Worm (Caenorhabditis elegans) whole organism, L4 larva: Measurements from ENCODE around the gene cpna-3.

ENCODE experiments used
- T20F7.1 ChIP-seq: fragments of 200-800 bp; sonication (Bioruptor generic); optimal IDR thresholded peaks from 2 replicates; lab custom pipeline; 2018; ENCODE audit warnings: mild to moderate bottlenecking, missing genetic modification characterization, missing compliant biosample characterization
- T26A8.4 ChIP-seq: fragments of 200-800 bp; sonication (Bioruptor generic); IDR thresholded peaks from 2 replicates; pipeline ENCODE4 v1.3.6; 2022; ENCODE audit warnings: missing genetic modification characterization, missing compliant biosample characterization
- Y105C5A.15 ChIP-seq: fragments of 200-800 bp; sonication (Bioruptor generic); IDR thresholded peaks from 2 replicates; pipeline ENCODE4 v1.3.6; 2022; ENCODE audit warnings: missing genetic modification characterization, missing compliant biosample characterization
- Y48G9A.11 ChIP-seq: fragments of 200-800 bp; sonication (Bioruptor generic); IDR thresholded peaks from 2 replicates; pipeline ENCODE4 v1.3.6; 2022; ENCODE audit warnings: missing genetic modification reagents, missing genetic modification characterization, missing compliant biosample characterization
- aha-1 ChIP-seq: fragments of 150-350 bp; peaks from one replicate; lab custom pipeline; 2014; ENCODE audit warnings: missing biosample characterization, missing genetic modification characterization
- ama-1 ChIP-seq: fragments of 150-350 bp; optimal IDR thresholded peaks from 2 replicates; lab custom pipeline; 2014; ENCODE audit warnings: inconsistent platforms, mixed read lengths
- attf-4 ChIP-seq: sonication (generic microtip); optimal IDR thresholded peaks from 3 replicates; lab custom pipeline; 2017; ENCODE audit warnings: missing biosample characterization, missing genetic modification characterization
- ceh-20 ChIP-seq: fragments of 200-800 bp; sonication (Bioruptor generic); IDR thresholded peaks from 2 replicates; pipeline ENCODE4 v1.3.6; 2022; ENCODE audit warnings: missing genetic modification reagents, missing genetic modification characterization, missing compliant biosample characterization
- ceh-28 ChIP-seq: fragments of 150-350 bp; optimal IDR thresholded peaks from 2 replicates; lab custom pipeline; 2014; ENCODE audit warnings: missing biosample characterization, missing genetic modification reagents, missing genetic modification characterization
- ceh-82 ChIP-seq: sonication (generic microtip); optimal IDR thresholded peaks from 2 replicates; lab custom pipeline; 2017; ENCODE audit warnings: missing biosample characterization, missing genetic modification characterization
- cey-2 ChIP-seq: sonication (generic microtip); optimal IDR thresholded peaks from 3 replicates; lab custom pipeline; 2017; ENCODE audit warnings: missing genetic modification characterization, mild to moderate bottlenecking, missing compliant biosample characterization, antibody characterized with exemption, borderline replicate concordance; ENCODE audit not compliant: insufficient read depth
- daf-12 ChIP-seq: fragments of 150-350 bp; optimal IDR thresholded peaks from 2 replicates; lab custom pipeline; 2014; ENCODE audit warnings: missing biosample characterization, missing genetic modification reagents, missing genetic modification characterization
- daf-16 ChIP-seq, 3 experiments: sonication (generic microtip); optimal IDR thresholded peaks; 2 replicates each; lab custom pipeline; 2016 to 2017; ENCODE audit warnings: missing genetic modification characterization in 3 of 3, missing genetic modification reagents in 3 of 3, mild to moderate bottlenecking in 2 of 3, missing compliant biosample characterization in 2 of 3, missing biosample characterization in 1 of 3, moderate library complexity in 1 of 3
- daf-19 ChIP-seq: fragments of 200-800 bp; sonication (Bioruptor generic); conservative IDR thresholded peaks from 2 replicates; pipeline ENCODE4 v1.3.6; 2022; ENCODE audit warnings: missing genetic modification characterization, missing compliant biosample characterization
- dmd-6 ChIP-seq: fragments of 200-800 bp; sonication (Bioruptor generic); IDR thresholded peaks from 2 replicates; pipeline ENCODE4 v1.3.6; 2022; ENCODE audit warnings: missing genetic modification reagents, missing genetic modification characterization, missing compliant biosample characterization
- dmd-8 ChIP-seq: fragments of 200-800 bp; sonication (Bioruptor generic); IDR thresholded peaks from 2 replicates; pipeline ENCODE4 v1.3.6; 2022; ENCODE audit warnings: missing genetic modification characterization, missing compliant biosample characterization
- dmd-9 ChIP-seq: fragments of 200-800 bp; sonication (Bioruptor generic); IDR thresholded peaks from 2 replicates; pipeline ENCODE4 v1.3.6; 2022; ENCODE audit warnings: missing genetic modification reagents, missing genetic modification characterization, missing compliant biosample characterization
- duxl-1 ChIP-seq: sonication (generic microtip); optimal IDR thresholded peaks from 2 replicates; lab custom pipeline; 2016; ENCODE audit warnings: mild to moderate bottlenecking, missing genetic modification characterization, moderate library complexity, missing compliant biosample characterization; ENCODE audit not compliant: poor library complexity
- dve-1 ChIP-seq: sonication (generic microtip); optimal IDR thresholded peaks from 2 replicates; lab custom pipeline; 2017; ENCODE audit warnings: antibody characterized with exemption, mild to moderate bottlenecking, missing genetic modification characterization, missing compliant biosample characterization; ENCODE audit not compliant: insufficient read depth
- egl-27 ChIP-seq: sonication (generic microtip); optimal IDR thresholded peaks from 3 replicates; lab custom pipeline; 2017; ENCODE audit warnings: missing biosample characterization, missing genetic modification reagents, missing genetic modification characterization
- fos-1 ChIP-seq: fragments of 150-350 bp; optimal IDR thresholded peaks from 2 replicates; lab custom pipeline; 2014; ENCODE audit warnings: missing biosample characterization, missing genetic modification characterization
- hlh-11 ChIP-seq: fragments of 200-800 bp; sonication (Bioruptor generic); optimal IDR thresholded peaks from 2 replicates; lab custom pipeline; 2018; ENCODE audit warnings: mild to moderate bottlenecking, missing genetic modification characterization, missing compliant biosample characterization
- hmg-1.1 ChIP-seq: fragments of 200-800 bp; sonication (Bioruptor generic); IDR thresholded peaks from 2 replicates; pipeline ENCODE4 v1.3.6; 2022; ENCODE audit warnings: missing genetic modification reagents, missing genetic modification characterization, missing compliant biosample characterization
- jun-1 ChIP-seq: fragments of 150-350 bp; optimal IDR thresholded peaks from 2 replicates; lab custom pipeline; 2014; ENCODE audit warnings: missing biosample characterization, missing genetic modification reagents, missing genetic modification characterization
- lim-7 ChIP-seq: fragments of 200-800 bp; sonication (Bioruptor generic); IDR thresholded peaks from 2 replicates; pipeline ENCODE4 v1.3.6; 2022; ENCODE audit warnings: missing genetic modification characterization, missing compliant biosample characterization
- lin-15B ChIP-seq: fragments of 150-350 bp; sonication (generic microtip); optimal IDR thresholded peaks from 3 replicates; lab custom pipeline; 2014; ENCODE audit warnings: missing biosample characterization, missing genetic modification characterization
- lin-29 ChIP-seq: fragments of 200-800 bp; sonication (Bioruptor generic); IDR thresholded peaks from 2 replicates; pipeline ENCODE4 v1.3.6; 2022; ENCODE audit warnings: missing genetic modification reagents, missing genetic modification characterization, missing compliant biosample characterization
- lir-3 ChIP-seq: sonication (generic microtip); optimal IDR thresholded peaks from 2 replicates; lab custom pipeline; 2016; ENCODE audit warnings: mild to moderate bottlenecking, missing genetic modification characterization, missing compliant biosample characterization
- lsy-2 ChIP-seq, 2 experiments: fragments of 150-350 bp in 1 of 2; sonication (generic microtip) in 1 of 2; optimal IDR thresholded peaks; 2 replicates each; lab custom pipeline; 2014 to 2017; ENCODE audit warnings: missing biosample characterization in 2 of 2, missing genetic modification characterization in 2 of 2
- madf-9 ChIP-seq: fragments of 200-800 bp; sonication (Bioruptor generic); conservative IDR thresholded peaks from 2 replicates; pipeline ENCODE4 v1.3.6; 2022; ENCODE audit warnings: missing genetic modification reagents, missing genetic modification characterization, missing compliant biosample characterization
- mdt-29 ChIP-seq: fragments of 200-800 bp; sonication (Bioruptor generic); IDR thresholded peaks from 2 replicates; pipeline ENCODE4 v1.3.6; 2022; ENCODE audit warnings: missing genetic modification reagents, missing genetic modification characterization, missing compliant biosample characterization
- mes-2 ChIP-seq: sonication (generic microtip); optimal IDR thresholded peaks from 2 replicates; lab custom pipeline; 2016; ENCODE audit warnings: missing genotype, mild to moderate bottlenecking, missing genetic modification characterization, missing compliant biosample characterization; ENCODE audit not compliant: poor library complexity, severe bottlenecking
- mxl-3 ChIP-seq: fragments of 200-800 bp; sonication (Bioruptor generic); optimal IDR thresholded peaks from 2 replicates; lab custom pipeline; 2018; ENCODE audit warnings: mild to moderate bottlenecking, missing genetic modification characterization, missing compliant biosample characterization
- nhr-111 ChIP-seq: fragments of 200-800 bp; sonication (Bioruptor generic); optimal IDR thresholded peaks from 2 replicates; lab custom pipeline; 2018; ENCODE audit warnings: mild to moderate bottlenecking, missing genetic modification characterization, missing compliant biosample characterization
- nhr-25 ChIP-seq: sonication (generic microtip); optimal IDR thresholded peaks from 2 replicates; lab custom pipeline; 2017; ENCODE audit warnings: missing genetic modification characterization, mild to moderate bottlenecking, missing compliant biosample characterization, antibody characterized with exemption, moderate library complexity, borderline replicate concordance; ENCODE audit not compliant: insufficient read depth
- nhr-48 ChIP-seq: sonication (generic microtip); optimal IDR thresholded peaks from 2 replicates; lab custom pipeline; 2016; ENCODE audit warnings: mild to moderate bottlenecking, missing genetic modification characterization, missing compliant biosample characterization
- nhr-76 ChIP-seq: fragments of 150-350 bp; optimal IDR thresholded peaks from 2 replicates; lab custom pipeline; 2014; ENCODE audit warnings: missing biosample characterization, missing genetic modification characterization
- php-3 ChIP-seq: fragments of 200-800 bp; sonication (Bioruptor generic); IDR thresholded peaks from 2 replicates; pipeline ENCODE4 v1.3.6; 2022; ENCODE audit warnings: missing genetic modification reagents, missing genetic modification characterization, missing compliant biosample characterization
- pqm-1 ChIP-seq: sonication (generic microtip); optimal IDR thresholded peaks from 2 replicates; lab custom pipeline; 2017; ENCODE audit warnings: missing biosample characterization, missing genetic modification characterization
- saeg-2 ChIP-seq: fragments of 200-800 bp; sonication (Bioruptor generic); IDR thresholded peaks from 2 replicates; pipeline ENCODE4 v1.3.6; 2022; ENCODE audit warnings: missing genetic modification reagents, missing genetic modification characterization, missing compliant biosample characterization
- sdz-12 ChIP-seq: fragments of 200-800 bp; sonication (Bioruptor generic); optimal IDR thresholded peaks from 2 replicates; lab custom pipeline; 2018; ENCODE audit warnings: mild to moderate bottlenecking, missing genetic modification characterization, missing compliant biosample characterization
- set-16 ChIP-seq: fragments of 200-800 bp; sonication (Bioruptor generic); IDR thresholded peaks from 2 replicates; pipeline ENCODE4 v1.3.6; 2022; ENCODE audit warnings: missing genetic modification reagents, missing genetic modification characterization, missing compliant biosample characterization
- spr-1 ChIP-seq: sonication (generic microtip); optimal IDR thresholded peaks from 2 replicates; lab custom pipeline; 2016; ENCODE audit warnings: mild to moderate bottlenecking, missing genetic modification characterization, missing compliant biosample characterization
- tra-1 ChIP-seq: fragments of 200-800 bp; sonication (Bioruptor generic); IDR thresholded peaks from 2 replicates; pipeline ENCODE4 v1.3.6; 2022; ENCODE audit warnings: missing genetic modification reagents, missing genetic modification characterization, missing compliant biosample characterization
- unc-39 ChIP-seq: sonication (generic microtip); optimal IDR thresholded peaks from 2 replicates; lab custom pipeline; 2017; ENCODE audit warnings: missing biosample characterization, missing genetic modification characterization
- unc-62 ChIP-seq, 3 experiments: fragments of 150-350 bp in 1 of 3; sonication (generic microtip); optimal IDR thresholded peaks in 2 of 3; peaks in 1 of 3; 1 replicate in 1 of 3; 2 replicates in 2 of 3; lab custom pipeline; 2014 to 2017; ENCODE audit warnings: missing biosample characterization in 3 of 3, missing genetic modification characterization in 3 of 3, missing genetic modification reagents in 3 of 3, missing genotype in 1 of 3
- zag-1 ChIP-seq: fragments of 150-350 bp; optimal IDR thresholded peaks from 2 replicates; lab custom pipeline; 2014; ENCODE audit warnings: missing biosample characterization, missing genetic modification characterization
- zip-11 ChIP-seq: fragments of 200-800 bp; sonication (Bioruptor generic); IDR thresholded peaks from 2 replicates; pipeline ENCODE4 v1.3.6; 2022; ENCODE audit warnings: missing genetic modification characterization, missing compliant biosample characterization
- zip-2 ChIP-seq: fragments of 150-350 bp; optimal IDR thresholded peaks from 2 replicates; lab custom pipeline; 2014; ENCODE audit warnings: missing biosample characterization, missing genetic modification characterization
- ztf-11 ChIP-seq: fragments of 150-350 bp; optimal IDR thresholded peaks from 2 replicates; lab custom pipeline; 2014; ENCODE audit warnings: missing biosample characterization, missing genetic modification characterization

cpna-3 gene

ce11 chrIV:9070188-9070587 is 26.5 kb upstream of the cpna-3 start:
- TF ChIP-seq nhr-48 (tag; lab: Kevin White, UChicago), result peak; percentile 9
- TF ChIP-seq fos-1 (tag; lab: Kevin White, UChicago), result no peak
- TF ChIP-seq madf-9 (GFP tag; lab: Robert Waterston, UW), result no peak
- no peak for TF ChIP-seq Y105C5A.15 (GFP tag; lab: Robert Waterston, UW)
- TF ChIP-seq ceh-20 (GFP tag; lab: Robert Waterston, UW), result no peak
- no peak for TF ChIP-seq daf-19
- peak; percentile 40 for TF ChIP-seq pqm-1 (tag; lab: Kevin White, UChicago)
- no peak for TF ChIP-seq daf-16 (GFP tag; optimal IDR thresholded peaks at IDR 0.05; lab: Kevin White, UChicago)
- peak; percentile 57 for TF ChIP-seq daf-16 (tag; optimal IDR thresholded peaks at IDR 0.05; lab: Kevin White, UChicago)
- no peak for TF ChIP-seq zag-1 (tag; lab: Kevin White, UChicago)
- no peak for TF ChIP-seq mdt-29
- TF ChIP-seq duxl-1 (tag; lab: Kevin White, UChicago), result no peak
- TF ChIP-seq ztf-11 (tag; lab: Kevin White, UChicago), result no peak
- TF ChIP-seq lin-29, result no peak
- TF ChIP-seq T26A8.4 (GFP tag; lab: Robert Waterston, UW), result no peak
- peak; percentile 24 for TF ChIP-seq T20F7.1 (GFP tag; lab: Kevin White, UChicago)
- no peak for TF ChIP-seq dmd-8 (GFP tag; lab: Robert Waterston, UW)
- TF ChIP-seq dve-1 (tag; lab: Kevin White, UChicago), result peak; percentile 66
- TF ChIP-seq mes-2 (tag; lab: Kevin White, UChicago), result no peak
- TF ChIP-seq unc-62 (GFP tag; optimal IDR thresholded peaks at IDR 0.05 in 1 of 2; lab: Kevin White, UChicago), result no peak
- TF ChIP-seq unc-62 (tag; optimal IDR thresholded peaks at IDR 0.05; lab: Kevin White, UChicago), result no peak
- no peak for TF ChIP-seq hmg-1.1
- TF ChIP-seq nhr-25, result no peak
- no peak for TF ChIP-seq ceh-82 (tag; lab: Kevin White, UChicago)
- TF ChIP-seq hlh-11 (tag; lab: Kevin White, UChicago), result peak; percentile 57
- TF ChIP-seq jun-1 (tag; lab: Kevin White, UChicago), result no peak
- no peak for TF ChIP-seq mxl-3
- no peak for TF ChIP-seq zip-2 (tag; lab: Kevin White, UChicago)
- TF ChIP-seq unc-39 (tag; lab: Kevin White, UChicago), result no peak
- TF ChIP-seq nhr-111 (GFP tag; lab: Kevin White, UChicago), result no peak
- TF ChIP-seq dmd-6 (GFP tag; lab: Robert Waterston, UW), result peak; percentile 44; the same call in 1 of the 2 replicates
- TF ChIP-seq tra-1 (GFP tag; lab: Robert Waterston, UW), result no peak
- no peak for TF ChIP-seq attf-4 (tag; lab: Kevin White, UChicago)
- TF ChIP-seq nhr-76 (tag; lab: Kevin White, UChicago), result no peak
- TF ChIP-seq ama-1, result no peak
- peak; percentile 40 for TF ChIP-seq aha-1 (tag; lab: Kevin White, UChicago)
- no peak for TF ChIP-seq set-16
- no peak for TF ChIP-seq lim-7
- TF ChIP-seq cey-2 (tag; lab: Kevin White, UChicago), result no peak
- no peak for TF ChIP-seq Y48G9A.11 (GFP tag; lab: Robert Waterston, UW)
- no peak for TF ChIP-seq egl-27

ce11 chrIV:9074244-9074723 is 22.4 kb upstream of the cpna-3 start, which contains the start of gene mppb-1:
Gene mppb-1 (plus strand): TSS chrIV:9074673.
- TF ChIP-seq ceh-28, result no peak
- TF ChIP-seq hmg-1.1, result peak; percentile 72
- no peak for TF ChIP-seq lin-15B (tag; lab: Kevin White, UChicago)
- peak; percentile 51 for TF ChIP-seq mxl-3
- no peak for TF ChIP-seq saeg-2 (GFP tag; lab: Robert Waterston, UW)
- no peak for TF ChIP-seq zip-2 (tag; lab: Kevin White, UChicago)
- 0 out of 2 replicates have a peak, but pooled peaks have one; percentile 30 for TF ChIP-seq Y105C5A.15 (GFP tag; lab: Robert Waterston, UW)
- no peak for TF ChIP-seq spr-1
- TF ChIP-seq hlh-11 (tag; lab: Kevin White, UChicago), result peak; percentile 50
- TF ChIP-seq daf-12 (tag; lab: Kevin White, UChicago), result no peak
- 0 out of 2 replicates have a peak, but pooled peaks have one; percentile 40 for TF ChIP-seq mdt-29
- TF ChIP-seq php-3, result 0 out of 2 replicates have a peak, but pooled peaks have one; percentile 52
- TF ChIP-seq lsy-2 (tag; optimal IDR thresholded peaks at IDR 0.05; lab: Kevin White, UChicago), result peak in 1 of 2 experiments; percentile 87
- TF ChIP-seq zip-11, result no peak
- TF ChIP-seq lir-3 (tag; lab: Kevin White, UChicago), result no peak
- peak; percentile 52 for TF ChIP-seq sdz-12
- TF ChIP-seq dmd-9 (GFP tag; lab: Robert Waterston, UW), result peak; percentile 90
